Fruit fly (Drosophila melanogaster) whole organism, embryonic: ENCODE measurements around the gene CG11980.

Experiments
- Adf1 ChIP-seq: fragments of 200-800 bp; sonication (Bioruptor generic); IDR thresholded peaks from 2 replicates; pipeline ENCODE4 v1.3.6; 2022; ENCODE audit warnings: missing biosample characterization, missing genetic modification characterization
- CG10462 ChIP-seq: fragments of 200-800 bp; sonication (Bioruptor generic); optimal IDR thresholded peaks from 2 replicates; lab custom pipeline; 2016; ENCODE audit warnings: missing biosample characterization, missing genetic modification characterization
- CG11723 ChIP-seq: fragments of 200-800 bp; sonication (Bioruptor generic); optimal IDR thresholded peaks from 2 replicates; lab custom pipeline; 2017; ENCODE audit warnings: missing biosample characterization, mild to moderate bottlenecking, missing genetic modification characterization
- CG12219 ChIP-seq: fragments of 200-800 bp; sonication (Bioruptor generic); optimal IDR thresholded peaks from 3 replicates; lab custom pipeline; 2018; ENCODE audit warnings: missing biosample characterization, mild to moderate bottlenecking, missing genetic modification characterization
- CG12942 ChIP-seq: fragments of 200-800 bp; sonication (Bioruptor generic); optimal IDR thresholded peaks from 3 replicates; lab custom pipeline; 2016; ENCODE audit warnings: missing biosample characterization, missing genetic modification characterization
- CG13287 ChIP-seq: fragments of 200-800 bp; sonication (Bioruptor generic); IDR thresholded peaks from 2 replicates; pipeline ENCODE4 v1.3.6; 2022; ENCODE audit warnings: missing biosample characterization, missing genetic modification characterization; ENCODE audit not compliant: partially characterized antibody
- CG16815 ChIP-seq: fragments of 200-800 bp; sonication (Bioruptor generic); optimal IDR thresholded peaks from 3 replicates; lab custom pipeline; 2017; ENCODE audit warnings: missing biosample characterization, mild to moderate bottlenecking, missing genetic modification characterization
- CG17568 ChIP-seq: fragments of 200-800 bp; sonication (Bioruptor generic); optimal IDR thresholded peaks from 2 replicates; lab custom pipeline; 2018; ENCODE audit warnings: missing biosample characterization, mild to moderate bottlenecking, missing genetic modification characterization, moderate library complexity
- CG17829 ChIP-seq: fragments of 200-800 bp; optimal IDR thresholded peaks from 2 replicates; lab custom pipeline; 2019; ENCODE audit warnings: missing biosample characterization, mild to moderate bottlenecking, missing genetic modification characterization, moderate library complexity
- CG2678 ChIP-seq: fragments of 200-800 bp; sonication (Bioruptor generic); optimal IDR thresholded peaks from 3 replicates; lab custom pipeline; 2019; ENCODE audit warnings: missing biosample characterization, mild to moderate bottlenecking, missing genetic modification characterization, moderate library complexity
- CG2875 ChIP-seq: fragments of 200-800 bp; sonication (Bioruptor generic); optimal IDR thresholded peaks from 2 replicates; lab custom pipeline; 2017; ENCODE audit warnings: missing biosample characterization, mild to moderate bottlenecking, missing genetic modification characterization, missing genetic modification reagents
- CG30403 ChIP-seq: fragments of 200-800 bp; sonication (Bioruptor generic); optimal IDR thresholded peaks from 3 replicates; lab custom pipeline; 2016; ENCODE audit warnings: missing biosample characterization, missing genetic modification characterization
- CG42726 ChIP-seq: fragments of 200-800 bp; sonication (Bioruptor generic); IDR thresholded peaks from 2 replicates; pipeline ENCODE4 v1.3.6; 2022; ENCODE audit warnings: missing biosample characterization, missing genetic modification characterization; ENCODE audit not compliant: partially characterized antibody
- CG5245 ChIP-seq: fragments of 200-800 bp; sonication (Bioruptor generic); optimal IDR thresholded peaks from 3 replicates; lab custom pipeline; 2016; ENCODE audit warnings: missing biosample characterization, missing genetic modification characterization
- CG5953 ChIP-seq: fragments of 200-800 bp; sonication (Bioruptor generic); IDR thresholded peaks from 2 replicates; pipeline ENCODE4 v1.3.6; 2022; ENCODE audit warnings: missing biosample characterization, missing genetic modification characterization
- CG6272 ChIP-seq: fragments of 200-800 bp; sonication (Bioruptor generic); IDR thresholded peaks from 2 replicates; pipeline ENCODE4 v1.3.6; 2022; ENCODE audit warnings: missing biosample characterization, missing genetic modification characterization
- CG6654 ChIP-seq: fragments of 200-800 bp; sonication (Bioruptor generic); optimal IDR thresholded peaks from 2 replicates; lab custom pipeline; 2017; ENCODE audit warnings: missing biosample characterization, mild to moderate bottlenecking, missing genetic modification characterization
- CG6689 ChIP-seq: fragments of 200-800 bp; sonication (Bioruptor generic); IDR thresholded peaks from 2 replicates; pipeline ENCODE4 v1.3.6; 2022; ENCODE audit warnings: missing biosample characterization, missing genetic modification characterization
- CG7271 ChIP-seq: fragments of 200-800 bp; sonication (Bioruptor generic); optimal IDR thresholded peaks from 2 replicates; lab custom pipeline; 2018; ENCODE audit warnings: missing biosample characterization, mild to moderate bottlenecking, missing genetic modification characterization, moderate library complexity
- CG7745 ChIP-seq: fragments of 200-800 bp; sonication (Bioruptor generic); optimal IDR thresholded peaks from 2 replicates; lab custom pipeline; 2018; ENCODE audit warnings: missing biosample characterization, mild to moderate bottlenecking, missing genetic modification characterization, moderate library complexity
- CG8281 ChIP-seq: fragments of 200-800 bp; sonication (Bioruptor generic); optimal IDR thresholded peaks from 2 replicates; lab custom pipeline; 2018; ENCODE audit warnings: missing biosample characterization, mild to moderate bottlenecking, missing genetic modification characterization, moderate library complexity
- CG9817 ChIP-seq: fragments of 200-800 bp; sonication (Bioruptor generic); optimal IDR thresholded peaks from 2 replicates; lab custom pipeline; 2018; ENCODE audit warnings: missing biosample characterization, mild to moderate bottlenecking, missing genetic modification characterization, moderate library complexity
- Dad ChIP-seq: fragments of 200-800 bp; sonication (Bioruptor generic); optimal IDR thresholded peaks from 3 replicates; lab custom pipeline; 2016; ENCODE audit warnings: missing biosample characterization, missing genetic modification characterization
- Dll ChIP-seq: fragments of 200-800 bp; sonication (Bioruptor generic); IDR thresholded peaks from 4 replicates; pipeline ENCODE4 v1.3.6; 2022; ENCODE audit warnings: missing biosample characterization, missing genetic modification characterization; ENCODE audit not compliant: partially characterized antibody
- GATAe ChIP-seq: fragments of 200-800 bp; sonication (Bioruptor generic); conservative IDR thresholded peaks from 2 replicates; pipeline ENCODE4 v1.3.6; 2022; ENCODE audit warnings: missing biosample characterization, missing genetic modification characterization
- HLH54F ChIP-seq: fragments of 200-800 bp; sonication (Bioruptor generic); optimal IDR thresholded peaks from 3 replicates; lab custom pipeline; 2016; ENCODE audit warnings: missing biosample characterization, missing genetic modification characterization
- Hand ChIP-seq: fragments of 200-800 bp; sonication (Bioruptor generic); optimal IDR thresholded peaks from 2 replicates; lab custom pipeline; 2017; ENCODE audit warnings: mild to moderate bottlenecking, missing biosample characterization, missing genetic modification reagents, missing genetic modification characterization
- Hmx ChIP-seq: fragments of 200-800 bp; sonication (Bioruptor generic); optimal IDR thresholded peaks from 2 replicates; lab custom pipeline; 2016; ENCODE audit warnings: missing biosample characterization, missing genetic modification characterization
- NC2β ChIP-seq: fragments of 200-800 bp; sonication (Bioruptor generic); optimal IDR thresholded peaks from 2 replicates; lab custom pipeline; 2016; ENCODE audit warnings: missing biosample characterization, missing genetic modification characterization
- Ravus ChIP-seq: fragments of 200-800 bp; sonication (Bioruptor generic); IDR thresholded peaks from 2 replicates; pipeline ENCODE4 v1.3.6; 2022; ENCODE audit warnings: missing biosample characterization, missing genetic modification characterization
- Sry-β ChIP-seq: fragments of 200-800 bp; sonication (Bioruptor generic); optimal IDR thresholded peaks from 2 replicates; lab custom pipeline; 2018; ENCODE audit warnings: missing biosample characterization, mild to moderate bottlenecking, missing genetic modification characterization, moderate library complexity
- ac ChIP-seq: fragments of 200-800 bp; sonication (Bioruptor generic); optimal IDR thresholded peaks from 3 replicates; lab custom pipeline; 2017; ENCODE audit warnings: missing biosample characterization, mild to moderate bottlenecking, missing genetic modification characterization
- bowl ChIP-seq: fragments of 200-800 bp; sonication (Bioruptor generic); IDR thresholded peaks from 2 replicates; pipeline ENCODE4 v1.3.6; 2022; ENCODE audit warnings: missing biosample characterization, missing genetic modification characterization
- dpn ChIP-seq, 2 experiments: fragments of 200-800 bp; sonication (Bioruptor generic); optimal IDR thresholded peaks; 3 replicates each; lab custom pipeline; 2016; ENCODE audit warnings: missing biosample characterization in 2 of 2, missing genetic modification characterization in 2 of 2
- inv ChIP-seq: fragments of 200-800 bp; sonication (Bioruptor generic); IDR thresholded peaks from 2 replicates; pipeline ENCODE4 v1.3.6; 2022; ENCODE audit warnings: missing biosample characterization, missing genetic modification characterization; ENCODE audit not compliant: partially characterized antibody
- knrl ChIP-seq: fragments of 200-800 bp; sonication (Bioruptor generic); IDR thresholded peaks from 3 replicates; pipeline ENCODE4 v1.3.6; 2022; ENCODE audit warnings: missing biosample characterization, missing genetic modification characterization; ENCODE audit not compliant: partially characterized antibody
- lilli ChIP-seq: fragments of 200-800 bp; sonication (Bioruptor generic); optimal IDR thresholded peaks from 3 replicates; lab custom pipeline; 2016; ENCODE audit warnings: missing biosample characterization, missing genetic modification characterization
- lmd ChIP-seq: fragments of 200-800 bp; sonication (Bioruptor generic); IDR thresholded peaks from 2 replicates; pipeline ENCODE4 v1.3.6; 2022; ENCODE audit warnings: missing biosample characterization, missing genetic modification characterization
- lola ChIP-seq, 3 experiments: fragments of >200 bp in 2 of 3; fragments of 200-800 bp in 1 of 3; sonication (Bioruptor generic) in 1 of 3; optimal IDR thresholded peaks; 2 replicates each; lab custom pipeline; 2017 to 2019; ENCODE audit warnings: missing biosample characterization in 3 of 3, missing genetic modification characterization in 3 of 3, mild to moderate bottlenecking in 1 of 3, moderate library complexity in 1 of 3
- mirr ChIP-seq: fragments of 200-800 bp; sonication (Bioruptor generic); optimal IDR thresholded peaks from 3 replicates; lab custom pipeline; 2018; ENCODE audit warnings: missing biosample characterization, mild to moderate bottlenecking, missing genetic modification characterization
- nau ChIP-seq: fragments of 200-800 bp; sonication (Bioruptor generic); optimal IDR thresholded peaks from 3 replicates; lab custom pipeline; 2017; ENCODE audit warnings: missing biosample characterization, mild to moderate bottlenecking, missing genetic modification characterization, missing genetic modification reagents
- nerfin-1 ChIP-seq: fragments of 200-800 bp; sonication (Bioruptor generic); optimal IDR thresholded peaks from 3 replicates; lab custom pipeline; 2019; ENCODE audit warnings: missing biosample characterization, mild to moderate bottlenecking, missing genetic modification characterization, moderate library complexity
- nmo ChIP-seq: fragments of 200-800 bp; sonication (Bioruptor generic); optimal IDR thresholded peaks from 2 replicates; lab custom pipeline; 2018; ENCODE audit warnings: missing biosample characterization, mild to moderate bottlenecking, missing genetic modification characterization, moderate library complexity
- prd ChIP-seq, 3 experiments: fragments of >200 bp in 2 of 3; fragments of 200-800 bp in 1 of 3; sonication (Bioruptor generic) in 1 of 3; optimal IDR thresholded peaks in 2 of 3; IDR thresholded peaks in 1 of 3; 2 replicates in 2 of 3; 3 replicates in 1 of 3; pipeline versions ENCODE4 v1.3.6 to Lab custom; 2017 to 2022; ENCODE audit warnings: missing biosample characterization in 1 of 3, missing genetic modification characterization in 1 of 3
- pzg ChIP-seq: fragments of 200-800 bp; sonication (Bioruptor generic); optimal IDR thresholded peaks from 3 replicates; lab custom pipeline; 2018; ENCODE audit warnings: missing biosample characterization, mild to moderate bottlenecking, missing genetic modification characterization, moderate library complexity
- unc-4 ChIP-seq: fragments of 200-800 bp; sonication (Bioruptor generic); IDR thresholded peaks from 2 replicates; pipeline ENCODE4 v1.3.6; 2022; ENCODE audit warnings: missing biosample characterization, missing genetic modification characterization; ENCODE audit not compliant: partially characterized antibody
- usp ChIP-seq: fragments of >200 bp; optimal IDR thresholded peaks from 2 replicates; lab custom pipeline; 2017; ENCODE audit warnings: missing biosample characterization, missing genetic modification characterization
- vvl ChIP-seq: fragments of 200-800 bp; sonication (Bioruptor generic); IDR thresholded peaks from 2 replicates; pipeline ENCODE4 v1.3.6; 2022; ENCODE audit warnings: missing biosample characterization, missing genetic modification characterization
- zf30C ChIP-seq: fragments of 200-800 bp; sonication (Bioruptor generic); optimal IDR thresholded peaks from 3 replicates; lab custom pipeline; 2018; ENCODE audit warnings: missing biosample characterization, mild to moderate bottlenecking, missing genetic modification characterization

The CG11980 gene

DNA sequence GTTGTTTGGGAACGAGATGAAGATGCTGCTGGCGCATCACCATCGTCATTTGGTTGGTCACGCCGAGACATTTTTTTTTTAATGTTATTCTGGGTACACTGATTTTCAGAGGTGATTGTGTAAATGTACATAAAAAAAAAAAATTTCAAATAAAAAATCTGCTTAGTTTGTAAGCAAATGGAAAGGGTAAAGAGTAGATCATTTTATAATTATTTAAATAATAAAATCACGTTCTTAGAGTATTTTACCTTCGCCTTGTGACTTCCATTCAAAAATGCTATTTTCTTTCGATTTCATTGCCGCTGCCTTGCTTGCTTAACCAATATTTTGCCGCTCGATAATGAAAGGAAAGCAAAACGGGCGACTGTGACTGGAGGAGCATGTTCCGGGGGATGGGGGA lies 25.0 kb upstream of the CG11980 start (continued):
- TF ChIP-seq CG2678 (peak; percentile 64), CG8281 (tag; lab: Kevin White, UChicago) (no peak), unc-4 (no peak), vvl (GFP tag; lab: Robert Waterston, UW) (peak; percentile 40; the same call in 1 of the 2 replicates), CG13287 (no peak), mirr (GFP tag; lab: Kevin White, UChicago) (no peak), Dll (GFP tag; lab: Robert Waterston, UW) (no peak), NC2β (GFP tag; lab: Kevin White, UChicago) (no peak), GATAe (GFP tag; lab: Robert Waterston, UW) (no peak), Sry-β (no peak), CG5245 (peak; percentile 11), inv (GFP tag; lab: Robert Waterston, UW) (no peak), Hand (GFP tag; lab: Kevin White, UChicago) (no peak), prd (optimal IDR thresholded peaks at IDR 0.05; lab: Kevin White, UChicago) (no peak), prd (GFP tag; IDR thresholded peaks at IDR 0.05; lab: Robert Waterston, UW) (peak; percentile 56), CG12219 (GFP tag; lab: Kevin White, UChicago) (no peak), lmd (GFP tag; lab: Robert Waterston, UW) (peak; percentile 34; the same call in 1 of the 2 replicates), pzg (no peak), Hmx (GFP tag; lab: Kevin White, UChicago) (no peak), ac (GFP tag; lab: Kevin White, UChicago) (no peak), CG6272 (GFP tag; lab: Robert Waterston, UW) (no peak), CG10462 (GFP tag; lab: Kevin White, UChicago) (no peak), CG30403 (peak; percentile 18), CG5953 (GFP tag; lab: Robert Waterston, UW) (0 out of 2 replicates have a peak, but pooled peaks have one; percentile 37), CG16815 (GFP tag; lab: Kevin White, UChicago) (no peak), usp (GFP tag; lab: Kevin White, UChicago) (no peak), lola (GFP tag; optimal IDR thresholded peaks at IDR 0.05; lab: Kevin White, UChicago) (peak in 1 of 3 experiments; percentile 12), nmo (GFP tag; lab: Kevin White, UChicago) (peak; percentile 45), Dad (GFP tag; lab: Kevin White, UChicago) (no peak), HLH54F (no peak), dpn (GFP tag; optimal IDR thresholded peaks at IDR 0.05; lab: Kevin White, UChicago) (peak in 1 of 2 experiments; percentile 1), CG7745 (no peak), CG6689 (GFP tag; lab: Robert Waterston, UW) (peak; percentile 25; the same call in 1 of the 2 replicates), CG42726 (GFP tag; lab: Robert Waterston, UW) (no peak), knrl (no peak), CG2875 (GFP tag; lab: Kevin White, UChicago) (no peak), CG9817 (tag; lab: Kevin White, UChicago) (peak; percentile 11), nau (GFP tag; lab: Kevin White, UChicago) (no peak), CG17829 (tag; lab: Kevin White, UChicago) (no peak), nerfin-1 (tag; lab: Kevin White, UChicago) (peak; percentile 6), CG6654 (GFP tag; lab: Kevin White, UChicago) (no peak), bowl (GFP tag; lab: Robert Waterston, UW) (no peak), Adf1 (no peak), Ravus (no peak), CG12942 (no peak), CG17568 (GFP tag; lab: Kevin White, UChicago) (no peak), CG11723 (GFP tag; lab: Kevin White, UChicago) (no peak), zf30C (GFP tag; lab: Kevin White, UChicago) (no peak), CG7271 (no peak), lilli (GFP tag; lab: Kevin White, UChicago) (no peak)
